Fruit fly (Drosophila melanogaster): ENCODE measurements around the gene Myc.
A peak's percentile ranks its signal among the peaks of the same experiment; 100 is the strongest.

The Myc gene

dm6 chrX:3380198-3380597 lies 7.2 kb downstream of the Myc start:
- TF ChIP-seq Med (GFP tag) (peak; percentile 57), E2f1 (GFP tag; IDR thresholded peaks at IDR 0.05) (no peak), CG1603 (tag; optimal IDR thresholded peaks at IDR 0.05) (peak; percentile 2), bsh (GFP tag; optimal IDR thresholded peaks at IDR 0.05) (peak in 1 of 2 experiments; percentile 39), fd3F (GFP tag; optimal IDR thresholded peaks at IDR 0.05) (no peak), CG11696 (GFP tag; IDR thresholded peaks at IDR 0.05) (peak; percentile 68; the same call in 1 of the 2 replicates), twi (tag; optimal IDR thresholded peaks at IDR 0.05) (peak; percentile 85), Drgx (GFP tag; IDR thresholded peaks at IDR 0.05) (peak; percentile 82), sens (GFP tag) (peak; percentile 45), CG34376 (GFP tag; optimal IDR thresholded peaks at IDR 0.05) (no peak)

- no peak for TF ChIP-seq HLH54F (GFP tag; optimal IDR thresholded peaks at IDR 0.05)
- TF ChIP-seq CoRest (tag; optimal IDR thresholded peaks at IDR 0.05) = peak; percentile 10
- TF ChIP-seq CG32767 (GFP tag; IDR thresholded peaks at IDR 0.05) = 0 out of 2 replicates have a peak, but pooled peaks have one; percentile 25
- peak; percentile 30; the same call in 1 of the 2 replicates for TF ChIP-seq CG31224 (GFP tag; IDR thresholded peaks at IDR 0.05)
- TF ChIP-seq ranshi (GFP tag; IDR thresholded peaks at IDR 0.05) = peak; percentile 55; the same call in 1 of the 2 replicates
- TF ChIP-seq jing (GFP tag; optimal IDR thresholded peaks at IDR 0.05) = no peak
- TF ChIP-seq bsh (GFP tag; optimal IDR thresholded peaks at IDR 0.05) = peak in 1 of 2 experiments; percentile 28
- TF ChIP-seq dmrt99B (tag; optimal IDR thresholded peaks at IDR 0.05) = peak; percentile 48
- TF ChIP-seq Bteb2 (GFP tag; optimal IDR thresholded peaks at IDR 0.05) = no peak
- peak; percentile 45 for TF ChIP-seq CG2678 (tag; optimal IDR thresholded peaks at IDR 0.05)
- TF ChIP-seq CG12155 (GFP tag; optimal IDR thresholded peaks at IDR 0.05) = peak; percentile 9
- TF ChIP-seq pho (GFP tag; optimal IDR thresholded peaks at IDR 0.05) = peak; percentile 9
- peak; percentile 12; the same call in 1 of the 2 replicates for TF ChIP-seq sisA (GFP tag; IDR thresholded peaks at IDR 0.05)
- TF ChIP-seq Rx (GFP tag; IDR thresholded peaks at IDR 0.05) = peak; percentile 48
- TF ChIP-seq C15 (GFP tag; IDR thresholded peaks at IDR 0.05) = no peak
- peak; percentile 80 for TF ChIP-seq CG32532 (GFP tag; IDR thresholded peaks at IDR 0.05)
- TF ChIP-seq lov (optimal IDR thresholded peaks at IDR 0.05) = no peak
- no peak for TF ChIP-seq lov (GFP tag; IDR thresholded peaks at IDR 0.05)
- TF ChIP-seq kah (GFP tag; optimal IDR thresholded peaks at IDR 0.05) = no peak
- TF ChIP-seq gfzf (GFP tag; optimal IDR thresholded peaks at IDR 0.05) = no peak
- no peak for TF ChIP-seq CTCF (GFP tag; optimal IDR thresholded peaks at IDR 0.05)
- TF ChIP-seq unpg (GFP tag; optimal IDR thresholded peaks at IDR 0.05) = peak; percentile 49
- peak; percentile 22 for TF ChIP-seq ind (GFP tag; optimal IDR thresholded peaks at IDR 0.05)
- TF ChIP-seq Elba2 (GFP tag; optimal IDR thresholded peaks at IDR 0.05) = no peak
- TF ChIP-seq CG9437 (GFP tag; optimal IDR thresholded peaks at IDR 0.05) = no peak
- peak; percentile 10 for TF ChIP-seq her (GFP tag; optimal IDR thresholded peaks at IDR 0.05)
- peak; percentile 48; the same call in 1 of the 2 replicates for TF ChIP-seq seq (GFP tag; IDR thresholded peaks at IDR 0.05)
- peak; percentile 59 for TF ChIP-seq CG3281 (GFP tag; optimal IDR thresholded peaks at IDR 0.05)
- TF ChIP-seq CG13123 (GFP tag; optimal IDR thresholded peaks at IDR 0.05) = no peak
- no peak for TF ChIP-seq CG14667 (GFP tag; IDR thresholded peaks at IDR 0.05)
- TF ChIP-seq CG33213 (GFP tag; optimal IDR thresholded peaks at IDR 0.05) = no peak
- peak in 1 of 2 experiments; percentile 44 for TF ChIP-seq Hr51 (GFP tag; optimal IDR thresholded peaks at IDR 0.05)
- no peak for TF ChIP-seq Nf-YB (GFP tag; optimal IDR thresholded peaks at IDR 0.05)
- TF ChIP-seq Oli (tag; optimal IDR thresholded peaks at IDR 0.05) = peak; percentile 39
- peak; percentile 65 for TF ChIP-seq Aef1 (GFP tag; IDR thresholded peaks at IDR 0.05)
- no peak for TF ChIP-seq Hr3 (GFP tag; optimal IDR thresholded peaks at IDR 0.05)
- TF ChIP-seq NFAT (GFP tag; IDR thresholded peaks at IDR 0.05) = peak; percentile 58; the same call in 1 of the 2 replicates
- TF ChIP-seq amos (GFP tag; IDR thresholded peaks at IDR 0.05; ENCODE audit: partially characterized antibody) = no peak
- no peak for TF ChIP-seq twi (tag; optimal IDR thresholded peaks at IDR 0.05)
- TF ChIP-seq kni (GFP tag; optimal IDR thresholded peaks at IDR 0.05) = no peak
- no peak for TF ChIP-seq CG10959 (GFP tag; IDR thresholded peaks at IDR 0.05)
- TF ChIP-seq pzg (GFP tag; optimal IDR thresholded peaks at IDR 0.05) = no peak
- TF ChIP-seq phol (tag; optimal IDR thresholded peaks at IDR 0.05) = peak; percentile 29
These were observed 8.0 kb downstream of the Myc start for dm6 chrX:3380981-3381380.
